Worm (Caenorhabditis elegans) whole organism, L4 larva: Measurements from ENCODE around the gene rde-1.

Experiments used
- ZK546.5 ChIP-seq, 2 experiments: sonication (generic microtip); optimal IDR thresholded peaks; 2 replicates each; lab custom pipeline; 2017; ENCODE audit warnings: missing biosample characterization in 2 of 2, missing genetic modification characterization in 2 of 2
- daf-19 ChIP-seq: fragments of 200-800 bp; sonication (Bioruptor generic); conservative IDR thresholded peaks from 2 replicates; pipeline ENCODE4 v1.3.6; 2022; ENCODE audit warnings: missing genetic modification characterization, missing compliant biosample characterization
- dmd-8 ChIP-seq: fragments of 200-800 bp; sonication (Bioruptor generic); IDR thresholded peaks from 2 replicates; pipeline ENCODE4 v1.3.6; 2022; ENCODE audit warnings: missing genetic modification characterization, missing compliant biosample characterization
- dmd-9 ChIP-seq: fragments of 200-800 bp; sonication (Bioruptor generic); IDR thresholded peaks from 2 replicates; pipeline ENCODE4 v1.3.6; 2022; ENCODE audit warnings: missing genetic modification reagents, missing genetic modification characterization, missing compliant biosample characterization
- lsy-2 ChIP-seq, 2 experiments: fragments of 150-350 bp in 1 of 2; sonication (generic microtip) in 1 of 2; optimal IDR thresholded peaks; 2 replicates each; lab custom pipeline; 2014 to 2017; ENCODE audit warnings: missing biosample characterization in 2 of 2, missing genetic modification characterization in 2 of 2
- mep-1 ChIP-seq: fragments of 150-350 bp; sonication (generic microtip); optimal IDR thresholded peaks from 3 replicates; lab custom pipeline; 2014; ENCODE audit warnings: missing biosample characterization, missing genetic modification characterization
- rbr-2 ChIP-seq: sonication (generic microtip); optimal IDR thresholded peaks from 2 replicates; lab custom pipeline; 2016; ENCODE audit warnings: missing genotype, missing genetic modification characterization, missing compliant biosample characterization
- unc-130 ChIP-seq: sonication (generic microtip); optimal IDR thresholded peaks from 2 replicates; lab custom pipeline; 2016; ENCODE audit warnings: missing genetic modification reagents, missing genetic modification characterization, missing compliant biosample characterization
- unc-39 ChIP-seq: sonication (generic microtip); optimal IDR thresholded peaks from 2 replicates; lab custom pipeline; 2017; ENCODE audit warnings: missing biosample characterization, missing genetic modification characterization
- unc-62 ChIP-seq, 3 experiments: fragments of 150-350 bp in 1 of 3; sonication (generic microtip); optimal IDR thresholded peaks in 2 of 3; peaks in 1 of 3; 1 replicate in 1 of 3; 2 replicates in 2 of 3; lab custom pipeline; 2014 to 2017; ENCODE audit warnings: missing biosample characterization in 3 of 3, missing genetic modification characterization in 3 of 3, missing genetic modification reagents in 3 of 3, missing genotype in 1 of 3

DNA sequence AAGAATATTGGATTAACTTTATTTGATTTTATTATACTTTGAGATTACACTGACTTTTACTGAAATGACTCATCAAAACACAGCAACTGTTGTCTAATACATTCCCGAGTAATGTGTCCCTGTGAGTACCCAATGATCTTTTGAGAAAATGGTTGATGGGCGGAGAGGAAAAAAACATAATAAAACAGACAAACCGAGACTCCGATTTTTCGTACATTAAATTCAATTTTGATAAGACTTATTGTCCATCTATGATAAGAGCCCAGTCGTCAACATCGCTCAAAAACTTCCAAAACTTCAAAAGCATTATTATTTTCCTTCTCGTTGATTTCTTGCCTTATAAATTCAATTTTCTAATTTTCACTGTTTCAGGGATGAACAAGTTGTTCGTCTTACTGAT lies 40.6 kb downstream of the rde-1 start, which contains the start of gene ttr-46:
- TF ChIP-seq dmd-8 (GFP tag; lab: Robert Waterston, UW) = no peak
- no peak for TF ChIP-seq dmd-9
- TF ChIP-seq unc-130 (GFP tag; lab: Kevin White, UChicago) = no peak
- TF ChIP-seq ZK546.5 (tag; optimal IDR thresholded peaks at IDR 0.05; lab: Kevin White, UChicago) = no peak
- no peak for TF ChIP-seq unc-62 (GFP tag; optimal IDR thresholded peaks at IDR 0.05 in 1 of 2; lab: Kevin White, UChicago)
- no peak for TF ChIP-seq unc-62 (tag; optimal IDR thresholded peaks at IDR 0.05; lab: Kevin White, UChicago)
- TF ChIP-seq daf-19 (GFP tag; lab: Robert Waterston, UW) = no peak
- TF ChIP-seq unc-39 (tag; lab: Kevin White, UChicago) = no peak
- TF ChIP-seq rbr-2 (tag; lab: Kevin White, UChicago) = no peak
- TF ChIP-seq lsy-2 (tag; optimal IDR thresholded peaks at IDR 0.05; lab: Kevin White, UChicago) = no peak
- TF ChIP-seq mep-1 (tag; lab: Kevin White, UChicago) = no peak
